Fruit fly (Drosophila melanogaster): ENCODE measurements around the gene Mbs.

- no peak for TF ChIP-seq CTCF (optimal IDR thresholded peaks at IDR 0.05)
- TF ChIP-seq CG8478 (optimal IDR thresholded peaks at IDR 0.05) = no peak
These were observed 5.2 kb upstream of the Mbs start for dm6 chr3L:16046387-16047066.
